Fruit fly (Drosophila melanogaster) whole organism, adult: Measurements from ENCODE around the gene Ssadh.

Source experiments
- CG7045 ChIP-seq: fragments of 200-800 bp; sonication (Bioruptor generic); optimal IDR thresholded peaks from 2 replicates; lab custom pipeline; 2017; ENCODE audit warnings: missing biosample characterization, mild to moderate bottlenecking, missing genetic modification characterization
- pad ChIP-seq: fragments of 200-800 bp; sonication (Bioruptor generic); optimal IDR thresholded peaks from 3 replicates; lab custom pipeline; 2017; ENCODE audit warnings: missing biosample characterization, missing genetic modification characterization, mild to moderate bottlenecking, moderate library complexity, missing genetic modification reagents

DNA sequence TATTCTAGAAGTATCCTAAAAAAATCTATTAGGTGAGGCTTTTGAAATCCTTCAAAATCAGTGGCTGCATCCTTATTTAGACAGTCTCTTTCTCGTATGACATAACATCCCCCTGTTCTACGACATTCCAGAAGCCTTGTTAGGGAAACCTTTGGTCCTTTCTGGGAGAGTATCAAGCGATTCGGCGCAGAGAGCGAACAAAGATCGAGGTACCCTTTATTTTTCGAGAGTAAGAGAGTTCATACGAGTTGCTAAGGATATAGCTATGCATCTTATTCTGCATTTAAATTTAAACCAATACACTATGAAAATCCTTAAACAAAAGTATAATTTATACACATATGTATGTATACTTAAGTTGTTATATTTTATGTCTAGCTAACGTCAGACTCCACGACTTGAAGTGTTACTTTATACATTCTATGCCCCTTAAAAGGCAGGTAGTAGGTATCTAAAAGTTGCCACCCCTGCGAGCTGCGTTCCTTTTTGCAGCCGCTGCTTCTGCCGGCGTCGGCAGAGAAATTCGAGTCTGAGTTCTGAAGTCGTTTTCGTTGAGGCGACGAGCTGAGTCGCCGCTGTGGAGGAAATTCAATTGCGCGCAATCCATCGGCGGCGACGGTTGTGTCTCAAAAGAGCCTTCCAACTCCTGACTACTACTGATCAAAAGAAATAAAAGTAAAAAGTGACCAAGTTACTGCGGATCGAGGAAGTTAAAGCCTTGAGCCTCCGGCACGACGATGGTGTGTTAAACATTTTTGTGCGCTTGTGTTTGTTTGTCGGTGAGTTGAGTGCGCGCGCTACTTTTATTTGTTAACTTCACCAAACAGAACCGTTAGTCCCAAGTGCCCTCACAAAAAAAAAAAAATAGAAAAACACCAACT is 10.8 kb upstream of the Ssadh start, which contains the start of gene jigr1:
- no peak for TF ChIP-seq pad (GFP tag; lab: Kevin White, UChicago)
- TF ChIP-seq CG7045 (GFP tag; lab: Kevin White, UChicago): no peak
